Worm (Caenorhabditis elegans) whole organism, midembryonic: ENCODE results near the gene W02H3.1.

Source experiments
- cog-1 ChIP-seq: sonication (generic microtip); optimal IDR thresholded peaks from 2 replicates; lab custom pipeline; 2016; ENCODE audit warnings: missing genetic modification characterization, missing compliant biosample characterization
- flt-1 ChIP-seq: fragments of 200-800 bp; sonication (Bioruptor generic); IDR thresholded peaks from 2 replicates; pipeline ENCODE4 v1.3.6; 2022; ENCODE audit warnings: missing genetic modification characterization, missing compliant biosample characterization
- ref-1 ChIP-seq: fragments of 200-800 bp; sonication (Bioruptor generic); conservative IDR thresholded peaks from 2 replicates; pipeline ENCODE4 v1.3.6; 2022; ENCODE audit warnings: missing genetic modification reagents, missing genetic modification characterization, missing compliant biosample characterization
- tab-1 ChIP-seq: fragments of 200-800 bp; sonication (Bioruptor generic); IDR thresholded peaks from 2 replicates; pipeline ENCODE4 v1.3.6; 2022; ENCODE audit warnings: missing genetic modification characterization, missing compliant biosample characterization
- ztf-23 ChIP-seq: fragments of 200-800 bp; sonication (Bioruptor generic); IDR thresholded peaks from 2 replicates; pipeline ENCODE4 v1.3.6; 2022; ENCODE audit warnings: missing genetic modification reagents, missing genetic modification characterization, missing compliant biosample characterization
- ztf-29 ChIP-seq: fragments of 200-800 bp; sonication (Bioruptor generic); IDR thresholded peaks from 2 replicates; pipeline ENCODE4 v1.3.6; 2022; ENCODE audit warnings: missing genetic modification reagents, missing genetic modification characterization, missing compliant biosample characterization

- no peak for TF ChIP-seq flt-1
- no peak for TF ChIP-seq cog-1 (tag; lab: Kevin White, UChicago)
- no peak for TF ChIP-seq tab-1 (GFP tag; lab: Robert Waterston, UW)
- no peak for TF ChIP-seq ztf-23 (GFP tag; lab: Robert Waterston, UW)
- no peak for TF ChIP-seq ref-1 (GFP tag; lab: Robert Waterston, UW)
- no peak for TF ChIP-seq ztf-29 (GFP tag; lab: Robert Waterston, UW)
Measured at ce11 chrX:11060940-11061339, 44.3 kb downstream of the W02H3.1 start.
